Fruit fly (Drosophila melanogaster) S2 (cell line): ENCODE measurements around the gene AhcyL1.

Experiments
- CG8478 ChIP-seq: fragments of >200 bp; optimal IDR thresholded peaks from 2 replicates; lab custom pipeline; 2018
- CTCF ChIP-seq, 2 experiments: fragments of >200 bp; optimal IDR thresholded peaks; 2 replicates each; lab custom pipeline; 2018

dm6 chr3L:2809767-2810166 is 37.6 kb upstream of the AhcyL1 start:
- no peak for TF ChIP-seq CTCF (optimal IDR thresholded peaks at IDR 0.05; lab: Kevin White, UChicago)
- no peak for TF ChIP-seq CG8478 (lab: Kevin White, UChicago)
